Fruit fly (Drosophila melanogaster) whole organism, embryonic: ENCODE measurements around the gene mwh.

Experiments used
- Abd-B ChIP-seq: fragments of 200-800 bp; sonication (Bioruptor generic); optimal IDR thresholded peaks from 2 replicates; lab custom pipeline; 2018; ENCODE audit warnings: missing biosample characterization, mild to moderate bottlenecking, missing genetic modification characterization, moderate library complexity
- CG10462 ChIP-seq: fragments of 200-800 bp; sonication (Bioruptor generic); optimal IDR thresholded peaks from 2 replicates; lab custom pipeline; 2016; ENCODE audit warnings: missing biosample characterization, missing genetic modification characterization
- CG10654 ChIP-seq: fragments of 200-800 bp; sonication (Bioruptor generic); optimal IDR thresholded peaks from 2 replicates; lab custom pipeline; 2016; ENCODE audit warnings: missing biosample characterization, missing genetic modification characterization
- CG11247 ChIP-seq: fragments of 200-800 bp; sonication (Bioruptor generic); IDR thresholded peaks from 2 replicates; pipeline ENCODE4 v1.3.6; 2022; ENCODE audit warnings: missing biosample characterization, missing genetic modification characterization
- CG14667 ChIP-seq: fragments of 200-800 bp; sonication (Bioruptor generic); IDR thresholded peaks from 2 replicates; pipeline ENCODE4 v1.3.6; 2022; ENCODE audit warnings: missing biosample characterization, missing genetic modification characterization
- CG14860 ChIP-seq: fragments of 200-800 bp; sonication (Bioruptor generic); IDR thresholded peaks from 3 replicates; pipeline ENCODE4 v1.3.6; 2022; ENCODE audit warnings: missing biosample characterization, missing genetic modification characterization; ENCODE audit not compliant: partially characterized antibody
- CG15269 ChIP-seq: fragments of 200-800 bp; sonication (Bioruptor generic); optimal IDR thresholded peaks from 2 replicates; lab custom pipeline; 2018; ENCODE audit warnings: missing biosample characterization, mild to moderate bottlenecking, missing genetic modification characterization, moderate library complexity
- CG15601 ChIP-seq: fragments of 200-800 bp; sonication (Bioruptor generic); optimal IDR thresholded peaks from 3 replicates; lab custom pipeline; 2019; ENCODE audit warnings: missing biosample characterization, mild to moderate bottlenecking, missing genetic modification characterization, moderate library complexity
- CG17186 ChIP-seq: fragments of 200-800 bp; sonication (Bioruptor generic); optimal IDR thresholded peaks from 3 replicates; lab custom pipeline; 2017; ENCODE audit warnings: missing biosample characterization, missing genetic modification reagents, missing genetic modification characterization
- CG3065 ChIP-seq: fragments of 200-800 bp; sonication (Bioruptor generic); optimal IDR thresholded peaks from 2 replicates; lab custom pipeline; 2016; ENCODE audit warnings: missing biosample characterization, missing genetic modification characterization
- CG4282 ChIP-seq: fragments of 200-800 bp; sonication (Bioruptor generic); optimal IDR thresholded peaks from 2 replicates; lab custom pipeline; 2016; ENCODE audit warnings: missing biosample characterization, missing genetic modification characterization
- CG5953 ChIP-seq: fragments of 200-800 bp; sonication (Bioruptor generic); IDR thresholded peaks from 2 replicates; pipeline ENCODE4 v1.3.6; 2022; ENCODE audit warnings: missing biosample characterization, missing genetic modification characterization
- CG6683 ChIP-seq: fragments of 200-800 bp; sonication (Bioruptor generic); optimal IDR thresholded peaks from 2 replicates; lab custom pipeline; 2017; ENCODE audit warnings: missing biosample characterization, mild to moderate bottlenecking, missing genetic modification characterization, missing genetic modification reagents
- CG7839 ChIP-seq: fragments of 200-800 bp; sonication (Bioruptor generic); optimal IDR thresholded peaks from 3 replicates; lab custom pipeline; 2018; ENCODE audit warnings: missing biosample characterization, mild to moderate bottlenecking, missing genetic modification characterization, moderate library complexity
- CG8089 ChIP-seq: fragments of 200-800 bp; sonication (Bioruptor generic); optimal IDR thresholded peaks from 3 replicates; lab custom pipeline; 2016; ENCODE audit warnings: missing biosample characterization, missing genetic modification characterization
- CG8765 ChIP-seq: fragments of 200-800 bp; sonication (Bioruptor generic); IDR thresholded peaks from 2 replicates; pipeline ENCODE4 v1.3.6; 2022; ENCODE audit warnings: missing biosample characterization, missing genetic modification characterization
- CG9727 ChIP-seq: fragments of 200-800 bp; sonication (Bioruptor generic); optimal IDR thresholded peaks from 3 replicates; lab custom pipeline; 2017; ENCODE audit warnings: missing biosample characterization, mild to moderate bottlenecking, missing genetic modification characterization
- CrebB ChIP-seq: fragments of 200-800 bp; sonication (Bioruptor generic); optimal IDR thresholded peaks from 3 replicates; lab custom pipeline; 2018; ENCODE audit warnings: missing biosample characterization, mild to moderate bottlenecking, missing genetic modification characterization
- Dfd ChIP-seq, 2 experiments: fragments of >200 bp; optimal IDR thresholded peaks; 2 replicates each; lab custom pipeline; 2017; ENCODE audit warnings: missing biosample characterization in 2 of 2, missing genetic modification characterization in 2 of 2
- Dll ChIP-seq: fragments of 200-800 bp; sonication (Bioruptor generic); IDR thresholded peaks from 4 replicates; pipeline ENCODE4 v1.3.6; 2022; ENCODE audit warnings: missing biosample characterization, missing genetic modification characterization; ENCODE audit not compliant: partially characterized antibody
- Doc3 ChIP-seq: fragments of 200-800 bp; sonication (Bioruptor generic); IDR thresholded peaks from 3 replicates; pipeline ENCODE4 v1.3.6; 2022; ENCODE audit warnings: missing biosample characterization, missing genetic modification characterization; ENCODE audit not compliant: partially characterized antibody
- E2f2 ChIP-seq: fragments of 200-800 bp; sonication (Bioruptor generic); IDR thresholded peaks from 2 replicates; pipeline ENCODE4 v1.3.6; 2022; ENCODE audit warnings: missing biosample characterization, missing genetic modification characterization
- Fer3 ChIP-seq: fragments of 200-800 bp; sonication (Bioruptor generic); optimal IDR thresholded peaks from 2 replicates; lab custom pipeline; 2018; ENCODE audit warnings: missing biosample characterization, mild to moderate bottlenecking, missing genetic modification characterization, moderate library complexity
- Gug ChIP-seq: fragments of 200-800 bp; sonication (Bioruptor generic); IDR thresholded peaks from 4 replicates; pipeline ENCODE4 v1.3.6; 2022; ENCODE audit warnings: missing biosample characterization, missing genetic modification characterization
- Hand ChIP-seq: fragments of 200-800 bp; sonication (Bioruptor generic); optimal IDR thresholded peaks from 2 replicates; lab custom pipeline; 2017; ENCODE audit warnings: mild to moderate bottlenecking, missing biosample characterization, missing genetic modification reagents, missing genetic modification characterization
- Nf-YA ChIP-seq: fragments of 200-800 bp; sonication (Bioruptor generic); IDR thresholded peaks from 2 replicates; pipeline ENCODE4 v1.3.6; 2022; ENCODE audit warnings: missing biosample characterization, missing genetic modification characterization
- Nf-YB ChIP-seq: fragments of 200-800 bp; sonication (Bioruptor generic); optimal IDR thresholded peaks from 3 replicates; lab custom pipeline; 2019; ENCODE audit warnings: missing biosample characterization, mild to moderate bottlenecking, missing genetic modification characterization, moderate library complexity
- Nf-YC ChIP-seq: fragments of 200-800 bp; optimal IDR thresholded peaks from 3 replicates; lab custom pipeline; 2019; ENCODE audit warnings: missing biosample characterization, mild to moderate bottlenecking, missing genetic modification characterization, moderate library complexity
- Rfx ChIP-seq: fragments of 200-800 bp; sonication (Bioruptor generic); IDR thresholded peaks from 2 replicates; pipeline ENCODE4 v1.3.6; 2022; ENCODE audit warnings: missing biosample characterization, missing genetic modification characterization
- Sin3A ChIP-seq: fragments of >200 bp; optimal IDR thresholded peaks from 2 replicates; lab custom pipeline; 2018
- Xbp1 ChIP-seq: fragments of 200-800 bp; sonication (Bioruptor generic); optimal IDR thresholded peaks from 3 replicates; lab custom pipeline; 2016; ENCODE audit warnings: missing biosample characterization, mild to moderate bottlenecking, missing genetic modification characterization
- al ChIP-seq: fragments of 200-800 bp; sonication (Bioruptor generic); IDR thresholded peaks from 2 replicates; pipeline ENCODE4 v1.3.6; 2022; ENCODE audit warnings: missing biosample characterization, missing genetic modification characterization
- bcd ChIP-seq: fragments of 200-800 bp; sonication (Bioruptor generic); optimal IDR thresholded peaks from 2 replicates; lab custom pipeline; 2017; ENCODE audit warnings: missing biosample characterization, mild to moderate bottlenecking, missing genetic modification characterization
- cato ChIP-seq: fragments of 200-800 bp; sonication (Bioruptor generic); optimal IDR thresholded peaks from 2 replicates; lab custom pipeline; 2016; ENCODE audit warnings: missing biosample characterization, missing genetic modification characterization, borderline replicate concordance
- ci ChIP-seq: fragments of 200-800 bp; sonication (Bioruptor generic); IDR thresholded peaks from 3 replicates; pipeline ENCODE4 v1.3.6; 2022; ENCODE audit warnings: missing biosample characterization, missing genetic modification characterization
- croc ChIP-seq: fragments of 200-800 bp; sonication (Bioruptor generic); conservative IDR thresholded peaks from 3 replicates; pipeline ENCODE4 v1.3.6; 2022; ENCODE audit warnings: missing biosample characterization, missing genetic modification characterization
- dysf ChIP-seq: fragments of 200-800 bp; sonication (Bioruptor generic); IDR thresholded peaks from 3 replicates; pipeline ENCODE4 v1.3.6; 2022; ENCODE audit warnings: missing biosample characterization, missing genetic modification characterization
- emc ChIP-seq: fragments of 200-800 bp; sonication (Bioruptor generic); optimal IDR thresholded peaks from 2 replicates; lab custom pipeline; 2016; ENCODE audit warnings: missing biosample characterization, missing genetic modification characterization
- gce ChIP-seq: fragments of 200-800 bp; sonication (Bioruptor generic); IDR thresholded peaks from 3 replicates; pipeline ENCODE4 v1.3.6; 2022; ENCODE audit warnings: missing biosample characterization, missing genetic modification characterization
- gro ChIP-seq: fragments of 200-800 bp; sonication (Bioruptor generic); optimal IDR thresholded peaks from 2 replicates; lab custom pipeline; 2016; ENCODE audit warnings: missing biosample characterization, missing genetic modification characterization
- gt ChIP-seq: fragments of 200-800 bp; sonication (Bioruptor generic); IDR thresholded peaks from 2 replicates; pipeline ENCODE4 v1.3.6; 2022; ENCODE audit warnings: missing biosample characterization, missing genetic modification characterization
- mam ChIP-seq: fragments of 200-800 bp; sonication (Bioruptor generic); optimal IDR thresholded peaks from 3 replicates; lab custom pipeline; 2016; ENCODE audit warnings: missing biosample characterization, missing genetic modification characterization
- mirr ChIP-seq: fragments of 200-800 bp; sonication (Bioruptor generic); optimal IDR thresholded peaks from 3 replicates; lab custom pipeline; 2018; ENCODE audit warnings: missing biosample characterization, mild to moderate bottlenecking, missing genetic modification characterization
- p53 ChIP-seq: fragments of 200-800 bp; sonication (Bioruptor generic); optimal IDR thresholded peaks from 2 replicates; lab custom pipeline; 2016; ENCODE audit warnings: missing biosample characterization, missing genetic modification characterization
- rib ChIP-seq: fragments of 200-800 bp; sonication (Bioruptor generic); IDR thresholded peaks from 2 replicates; pipeline ENCODE4 v1.3.6; 2022; ENCODE audit warnings: missing biosample characterization, missing genetic modification characterization
- slbo ChIP-seq: fragments of 200-800 bp; sonication (Bioruptor generic); IDR thresholded peaks from 2 replicates; pipeline ENCODE4 v1.3.6; 2022; ENCODE audit warnings: missing biosample characterization, missing genetic modification characterization
- sob ChIP-seq: fragments of 200-800 bp; sonication (Bioruptor generic); IDR thresholded peaks from 2 replicates; pipeline ENCODE4 v1.3.6; 2022; ENCODE audit warnings: missing biosample characterization, missing genetic modification characterization
- ssp ChIP-seq: fragments of 200-800 bp; sonication (Bioruptor generic); IDR thresholded peaks from 2 replicates; pipeline ENCODE4 v1.3.6; 2022; ENCODE audit warnings: missing biosample characterization, missing genetic modification characterization
- toy ChIP-seq: fragments of 200-800 bp; sonication (Bioruptor generic); IDR thresholded peaks from 2 replicates; pipeline ENCODE4 v1.3.6; 2022; ENCODE audit warnings: missing biosample characterization, missing genetic modification characterization
- trem ChIP-seq: fragments of 200-800 bp; optimal IDR thresholded peaks from 3 replicates; lab custom pipeline; 2019; ENCODE audit warnings: missing biosample characterization, mild to moderate bottlenecking, missing genetic modification characterization, moderate library complexity
- unc-4 ChIP-seq: fragments of 200-800 bp; sonication (Bioruptor generic); IDR thresholded peaks from 2 replicates; pipeline ENCODE4 v1.3.6; 2022; ENCODE audit warnings: missing biosample characterization, missing genetic modification characterization; ENCODE audit not compliant: partially characterized antibody
- vnd ChIP-seq: fragments of 200-800 bp; sonication (Bioruptor generic); IDR thresholded peaks from 3 replicates; pipeline ENCODE4 v1.3.6; 2022; ENCODE audit warnings: missing biosample characterization, missing genetic modification characterization; ENCODE audit not compliant: partially characterized antibody
- wdn ChIP-seq: fragments of 200-800 bp; sonication (Bioruptor generic); IDR thresholded peaks from 2 replicates; pipeline ENCODE4 v1.3.6; 2022; ENCODE audit warnings: missing biosample characterization, missing genetic modification characterization

The mwh gene

DNA sequence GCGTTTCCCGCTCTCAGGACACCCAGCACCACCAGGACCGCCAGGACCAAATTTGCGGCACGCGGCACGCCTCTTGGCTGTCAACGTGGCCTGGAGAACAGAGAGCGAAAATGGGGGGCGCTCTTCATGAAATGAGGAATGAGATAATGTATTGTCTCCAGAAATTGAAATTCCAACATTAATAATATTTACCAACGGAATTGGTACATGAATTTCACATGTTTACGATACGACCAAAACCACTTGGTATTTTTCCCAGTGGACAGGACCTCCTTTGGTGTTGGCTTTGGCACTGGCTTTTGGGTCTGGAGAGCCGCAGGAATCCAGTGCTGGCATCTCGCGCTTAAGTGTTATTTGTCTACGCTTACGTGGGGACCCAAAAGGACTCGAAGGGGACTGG is 17.1 kb upstream of the mwh start (continued):
- TF ChIP-seq Abd-B (GFP tag; lab: Kevin White, UChicago) (no peak), Sin3A (lab: Kevin White, UChicago) (no peak), toy (GFP tag; lab: Robert Waterston, UW) (no peak), Fer3 (tag; lab: Kevin White, UChicago) (peak; percentile 7), unc-4 (GFP tag; lab: Robert Waterston, UW) (no peak), Dll (GFP tag; lab: Robert Waterston, UW) (no peak), bcd (GFP tag; lab: Kevin White, UChicago) (peak; percentile 20), CG5953 (GFP tag; lab: Robert Waterston, UW) (no peak), Nf-YA (GFP tag; lab: Robert Waterston, UW) (no peak), CG11247 (GFP tag; lab: Robert Waterston, UW) (peak; percentile 45), Rfx (GFP tag; lab: Robert Waterston, UW) (peak; percentile 48; the same call in 1 of the 2 replicates), slbo (GFP tag; lab: Robert Waterston, UW) (peak; percentile 58), ssp (no peak), CG10654 (GFP tag; lab: Kevin White, UChicago) (no peak), wdn (GFP tag; lab: Robert Waterston, UW) (no peak), gce (GFP tag; lab: Robert Waterston, UW) (no peak), CG15269 (tag; lab: Kevin White, UChicago) (peak; percentile 14), CG8089 (GFP tag; lab: Kevin White, UChicago) (no peak), CG6683 (GFP tag; lab: Kevin White, UChicago) (no peak), al (no peak), Nf-YB (GFP tag; lab: Kevin White, UChicago) (no peak), E2f2 (GFP tag; lab: Robert Waterston, UW) (no peak), CG8765 (GFP tag; lab: Robert Waterston, UW) (no peak), cato (no peak), Nf-YC (tag; lab: Kevin White, UChicago) (no peak), vnd (GFP tag; lab: Robert Waterston, UW) (no peak), ci (no peak), CG14860 (GFP tag; lab: Robert Waterston, UW) (no peak), Doc3 (GFP tag; lab: Robert Waterston, UW) (no peak), croc (GFP tag; lab: Robert Waterston, UW) (no peak), CG14667 (GFP tag; lab: Robert Waterston, UW) (no peak), sob (GFP tag; lab: Robert Waterston, UW) (no peak), Gug (GFP tag; lab: Robert Waterston, UW) (peak; percentile 34; the same call in 1 of the 4 replicates), CG15601 (tag; lab: Kevin White, UChicago) (no peak), CG9727 (GFP tag; lab: Kevin White, UChicago) (no peak), CrebB (tag; lab: Kevin White, UChicago) (no peak), p53 (GFP tag; lab: Kevin White, UChicago) (no peak), emc (GFP tag; lab: Kevin White, UChicago) (no peak), gt (GFP tag; lab: Robert Waterston, UW) (no peak), trem (tag; lab: Kevin White, UChicago) (no peak), CG3065 (GFP tag; lab: Kevin White, UChicago) (no peak), rib (no peak), CG4282 (no peak), CG10462 (GFP tag; lab: Kevin White, UChicago) (no peak), mam (peak; percentile 20), Dfd (GFP tag; optimal IDR thresholded peaks at IDR 0.05; lab: Kevin White, UChicago) (no peak), CG17186 (GFP tag; lab: Kevin White, UChicago) (no peak), Hand (no peak), CG7839 (tag; lab: Kevin White, UChicago) (peak; percentile 21), dysf (GFP tag; lab: Robert Waterston, UW) (peak; percentile 52; the same call in 1 of the 3 replicates), Xbp1 (no peak), mirr (GFP tag; lab: Kevin White, UChicago) (no peak), gro (GFP tag; lab: Kevin White, UChicago) (no peak)
